Worm (Caenorhabditis elegans) whole organism, L3 larva: ENCODE data around the gene H04D03.2.

Experiments
- R02D3.7 ChIP-seq: fragments of 150-350 bp; optimal IDR thresholded peaks from 2 replicates; lab custom pipeline; 2014; ENCODE audit warnings: missing biosample characterization, missing genetic modification characterization
- aly-2 ChIP-seq: fragments of 150-350 bp; optimal IDR thresholded peaks from 2 replicates; lab custom pipeline; 2014; ENCODE audit warnings: missing biosample characterization, missing genetic modification characterization
- ama-1 ChIP-seq: fragments of 150-350 bp; optimal IDR thresholded peaks from 2 replicates; lab custom pipeline; 2018
- ceh-16 ChIP-seq: sonication (generic microtip); optimal IDR thresholded peaks from 2 replicates; lab custom pipeline; 2017; ENCODE audit warnings: missing biosample characterization, missing genetic modification characterization
- ceh-28 ChIP-seq: fragments of 150-350 bp; optimal IDR thresholded peaks from 2 replicates; lab custom pipeline; 2014; ENCODE audit warnings: missing biosample characterization, missing genetic modification reagents, missing genetic modification characterization
- ceh-9 ChIP-seq: sonication (generic microtip); optimal IDR thresholded peaks from 2 replicates; lab custom pipeline; 2018; ENCODE audit warnings: missing biosample characterization, missing genetic modification characterization
- daf-12 ChIP-seq: fragments of 150-350 bp; optimal IDR thresholded peaks from 2 replicates; lab custom pipeline; 2014; ENCODE audit warnings: missing biosample characterization, missing genetic modification reagents, missing genetic modification characterization
- egl-27 ChIP-seq: sonication (generic microtip); optimal IDR thresholded peaks from 4 replicates; lab custom pipeline; 2017; ENCODE audit warnings: missing biosample characterization, missing genetic modification reagents, missing genetic modification characterization
- egl-5 ChIP-seq: fragments of 150-350 bp; optimal IDR thresholded peaks from 2 replicates; lab custom pipeline; 2017; ENCODE audit warnings: missing biosample characterization, missing genetic modification reagents, missing genetic modification characterization, inconsistent platforms
- elt-2 ChIP-seq: sonication (generic microtip); optimal IDR thresholded peaks from 2 replicates; lab custom pipeline; 2016; ENCODE audit warnings: missing genetic modification reagents, mild to moderate bottlenecking, missing genetic modification characterization, missing compliant biosample characterization
- elt-3 ChIP-seq, 3 experiments: fragments of 150-350 bp in 1 of 3; sonication (generic microtip) in 2 of 3; optimal IDR thresholded peaks; 2 replicates in 2 of 3; 4 replicates in 1 of 3; lab custom pipeline; 2014 to 2017; ENCODE audit warnings: missing biosample characterization in 3 of 3, missing genetic modification characterization in 3 of 3
- eor-1 ChIP-seq, 2 experiments: fragments of 150-350 bp; optimal IDR thresholded peaks; 2 replicates each; lab custom pipeline; 2014 to 2018; ENCODE audit warnings: missing biosample characterization in 2 of 2, missing genetic modification characterization in 2 of 2
- fkh-10 ChIP-seq: sonication (generic microtip); optimal IDR thresholded peaks from 2 replicates; lab custom pipeline; 2017; ENCODE audit warnings: missing biosample characterization, missing genetic modification reagents, missing genetic modification characterization
- fos-1 ChIP-seq: fragments of 150-350 bp; optimal IDR thresholded peaks from 2 replicates; lab custom pipeline; 2014; ENCODE audit warnings: missing biosample characterization, missing genetic modification characterization
- hmg-11 ChIP-seq: sonication (generic microtip); optimal IDR thresholded peaks from 2 replicates; lab custom pipeline; 2016; ENCODE audit warnings: missing genetic modification characterization, missing compliant biosample characterization
- jun-1 ChIP-seq: fragments of 150-350 bp; optimal IDR thresholded peaks from 2 replicates; lab custom pipeline; 2014; ENCODE audit warnings: missing biosample characterization, missing genetic modification reagents, missing genetic modification characterization
- lin-15B ChIP-seq: fragments of 150-350 bp; optimal IDR thresholded peaks from 2 replicates; lab custom pipeline; 2014; ENCODE audit warnings: missing biosample characterization, missing genetic modification characterization
- lin-39 ChIP-seq: fragments of 150-350 bp; optimal IDR thresholded peaks from 2 replicates; lab custom pipeline; 2018; ENCODE audit warnings: missing biosample characterization, missing genetic modification reagents, missing genetic modification characterization
- lsy-12 ChIP-seq: sonication (generic microtip); optimal IDR thresholded peaks from 2 replicates; lab custom pipeline; 2016; ENCODE audit warnings: mild to moderate bottlenecking, missing genetic modification characterization, missing compliant biosample characterization
- nfya-1 ChIP-seq: sonication (generic microtip); optimal IDR thresholded peaks from 2 replicates; lab custom pipeline; 2017; ENCODE audit warnings: missing genetic modification characterization, mild to moderate bottlenecking, missing compliant biosample characterization, antibody characterized with exemption, moderate library complexity; ENCODE audit not compliant: insufficient read depth
- nhr-11 ChIP-seq: fragments of 150-350 bp; optimal IDR thresholded peaks from 2 replicates; lab custom pipeline; 2014; ENCODE audit warnings: missing biosample characterization, missing genetic modification characterization
- nhr-12 ChIP-seq: fragments of 150-350 bp; optimal IDR thresholded peaks from 2 replicates; lab custom pipeline; 2014; ENCODE audit warnings: missing biosample characterization, missing genetic modification characterization
- nhr-23 ChIP-seq: fragments of 150-350 bp; optimal IDR thresholded peaks from 2 replicates; lab custom pipeline; 2014; ENCODE audit warnings: missing biosample characterization, missing genetic modification reagents, missing genetic modification characterization
- nhr-237 ChIP-seq: fragments of 150-350 bp; optimal IDR thresholded peaks from 2 replicates; lab custom pipeline; 2014; ENCODE audit warnings: missing biosample characterization, missing genetic modification characterization
- nhr-25 ChIP-seq: sonication (generic microtip); optimal IDR thresholded peaks from 2 replicates; lab custom pipeline; 2017; ENCODE audit warnings: missing biosample characterization, missing genetic modification characterization
- nhr-28 ChIP-seq: fragments of 150-350 bp; optimal IDR thresholded peaks from 2 replicates; lab custom pipeline; 2014; ENCODE audit warnings: missing biosample characterization, missing genetic modification characterization
- nhr-76 ChIP-seq: fragments of 150-350 bp; sonication (generic microtip); optimal IDR thresholded peaks from 5 replicates; lab custom pipeline; 2014; ENCODE audit warnings: missing biosample characterization, missing genetic modification characterization
- pha-4 ChIP-seq: fragments of 150-350 bp; optimal IDR thresholded peaks from 2 replicates; lab custom pipeline; 2014; ENCODE audit warnings: missing biosample characterization, missing genetic modification reagents, missing genetic modification characterization
- pqm-1 ChIP-seq: fragments of 150-350 bp; optimal IDR thresholded peaks from 2 replicates; lab custom pipeline; 2017; ENCODE audit warnings: missing biosample characterization, missing genetic modification characterization, inconsistent platforms
- skn-1 ChIP-seq: fragments of 150-350 bp; optimal IDR thresholded peaks from 2 replicates; lab custom pipeline; 2014; ENCODE audit warnings: missing biosample characterization, missing genetic modification characterization
- tbx-2 ChIP-seq: sonication (generic microtip); optimal IDR thresholded peaks from 2 replicates; lab custom pipeline; 2016; ENCODE audit warnings: mild to moderate bottlenecking, missing genetic modification characterization, missing compliant biosample characterization
- unc-39 ChIP-seq: sonication (generic microtip); optimal IDR thresholded peaks from 4 replicates; lab custom pipeline; 2017; ENCODE audit warnings: missing biosample characterization, missing genetic modification characterization
- unc-62 ChIP-seq: fragments of 150-350 bp; sonication (generic microtip); optimal IDR thresholded peaks from 4 replicates; lab custom pipeline; 2014; ENCODE audit warnings: missing biosample characterization, missing genetic modification reagents, missing genetic modification characterization
- zag-1 ChIP-seq: fragments of 150-350 bp; optimal IDR thresholded peaks from 2 replicates; lab custom pipeline; 2014; ENCODE audit warnings: missing biosample characterization, missing genetic modification characterization
- ztf-4 ChIP-seq: fragments of 150-350 bp; optimal IDR thresholded peaks from 2 replicates; lab custom pipeline; 2014; ENCODE audit warnings: missing biosample characterization, missing genetic modification characterization

Gene H04D03.2

DNA sequence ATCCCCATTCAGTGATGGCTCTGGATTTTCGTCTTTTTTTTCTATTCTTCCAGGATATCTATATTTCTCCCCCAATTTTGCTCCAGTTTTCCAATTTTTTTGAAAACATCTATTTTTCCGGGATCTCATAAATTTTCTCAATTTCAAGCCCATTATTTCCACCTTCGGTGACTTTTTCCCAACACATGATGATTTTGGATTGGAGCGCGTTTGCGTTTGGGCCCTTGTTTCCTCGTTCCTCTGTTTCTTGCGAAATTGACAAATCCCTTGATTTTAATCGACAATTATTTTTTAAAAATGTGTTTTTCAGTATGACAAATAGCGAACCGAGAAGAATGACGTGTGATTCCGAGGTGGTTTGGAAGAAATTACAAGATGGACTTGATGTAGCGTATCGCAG, 28.7 kb upstream of the H04D03.2 start, which contains the start of gene cul-1:
cul-1 (plus strand) TSS at position 311 of the 400 bp plus-strand sequence.
- no peak for TF ChIP-seq R02D3.7 (tag; lab: Kevin White, UChicago)
- TF ChIP-seq nfya-1 (tag; lab: Kevin White, UChicago), result peak; percentile 25
- TF ChIP-seq jun-1 (tag; lab: Kevin White, UChicago), result no peak
- peak; percentile 1 for TF ChIP-seq pha-4
- peak; percentile 23 for TF ChIP-seq lin-15B
- TF ChIP-seq aly-2 (tag; lab: Kevin White, UChicago), result no peak
- peak; percentile 94 for TF ChIP-seq skn-1 (tag; lab: Kevin White, UChicago)
- no peak for TF ChIP-seq nhr-12
- TF ChIP-seq egl-5 (tag; lab: Kevin White, UChicago), result peak; percentile 80

DNA sequence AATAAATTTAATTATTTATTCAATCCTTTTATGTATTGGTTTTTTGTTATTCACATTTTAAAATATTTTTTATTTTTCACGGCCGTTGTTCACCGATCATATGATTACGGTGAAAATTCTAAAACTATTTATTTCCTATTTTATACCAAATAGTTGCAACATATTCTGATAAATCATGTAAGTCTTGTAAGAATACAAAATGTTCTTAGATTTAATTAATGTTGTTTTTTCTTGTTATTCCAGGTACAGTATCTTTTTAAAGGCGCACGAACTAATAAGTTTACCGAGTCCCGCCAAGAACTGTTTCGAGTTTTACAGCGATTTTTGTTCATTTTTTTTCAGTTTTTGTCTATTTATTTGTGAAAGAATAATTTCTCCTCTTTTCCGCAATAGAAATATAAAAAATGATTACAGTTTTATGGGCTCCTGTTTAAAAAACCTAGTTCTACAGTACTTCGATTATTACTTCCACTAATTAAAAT, 27.4 kb upstream of the H04D03.2 start, which contains the start of gene D2045.5:
D2045.5 (minus strand) TSS at position 51 of the 482 bp plus-strand sequence.
- no peak for TF ChIP-seq nfya-1 (tag; lab: Kevin White, UChicago)
- no peak for TF ChIP-seq zag-1 (tag; lab: Kevin White, UChicago)
- TF ChIP-seq nhr-11 (tag; lab: Kevin White, UChicago), result no peak
- TF ChIP-seq nhr-237, result no peak
- no peak for TF ChIP-seq ceh-16 (tag; lab: Kevin White, UChicago)
- no peak for TF ChIP-seq pha-4
- TF ChIP-seq hmg-11 (tag; lab: Kevin White, UChicago), result no peak
- no peak for TF ChIP-seq fos-1
- TF ChIP-seq egl-5 (tag; lab: Kevin White, UChicago), result no peak
- TF ChIP-seq nhr-12, result no peak
- no peak for TF ChIP-seq nhr-25 (tag; lab: Kevin White, UChicago)
- no peak for TF ChIP-seq nhr-76

DNA sequence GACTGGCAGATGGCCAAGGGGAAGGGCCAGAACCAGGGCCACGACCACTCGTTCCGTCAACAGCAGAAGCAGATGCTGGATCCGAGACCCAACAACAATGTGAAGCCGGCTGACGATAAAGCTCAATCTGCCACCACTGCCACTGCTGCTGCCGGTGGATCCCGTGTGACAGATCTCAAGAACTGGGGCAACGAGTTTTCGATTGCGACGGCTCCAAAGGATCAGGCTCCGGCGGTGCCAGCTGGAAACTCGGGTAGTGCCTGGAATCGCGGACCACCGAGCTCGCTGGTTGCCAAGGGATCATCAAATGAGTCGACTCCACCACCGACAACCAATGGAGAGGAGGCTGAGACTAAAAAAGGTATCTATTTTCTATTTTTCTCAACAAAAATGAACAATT, 22.2 kb upstream of the H04D03.2 start:
- TF ChIP-seq zag-1 (tag; lab: Kevin White, UChicago) (no peak), nhr-28 (tag; lab: Kevin White, UChicago) (no peak), pqm-1 (tag; lab: Kevin White, UChicago) (no peak), lsy-12 (tag; lab: Kevin White, UChicago) (no peak), tbx-2 (tag; lab: Kevin White, UChicago) (no peak), unc-62 (no peak), fos-1 (no peak), unc-39 (tag; lab: Kevin White, UChicago) (no peak), nhr-11 (tag; lab: Kevin White, UChicago) (no peak), R02D3.7 (tag; lab: Kevin White, UChicago) (no peak), ceh-9 (tag; lab: Kevin White, UChicago) (no peak), elt-3 (tag; optimal IDR thresholded peaks at IDR 0.05; lab: Kevin White, UChicago) (no peak), daf-12 (no peak), pha-4 (no peak), eor-1 (tag; optimal IDR thresholded peaks at IDR 0.05; lab: Kevin White, UChicago) (no peak), fkh-10 (GFP tag; lab: Kevin White, UChicago) (no peak), ztf-4 (tag; lab: Kevin White, UChicago) (no peak), egl-27 (tag; lab: Kevin White, UChicago) (no peak), nhr-23 (no peak)

DNA sequence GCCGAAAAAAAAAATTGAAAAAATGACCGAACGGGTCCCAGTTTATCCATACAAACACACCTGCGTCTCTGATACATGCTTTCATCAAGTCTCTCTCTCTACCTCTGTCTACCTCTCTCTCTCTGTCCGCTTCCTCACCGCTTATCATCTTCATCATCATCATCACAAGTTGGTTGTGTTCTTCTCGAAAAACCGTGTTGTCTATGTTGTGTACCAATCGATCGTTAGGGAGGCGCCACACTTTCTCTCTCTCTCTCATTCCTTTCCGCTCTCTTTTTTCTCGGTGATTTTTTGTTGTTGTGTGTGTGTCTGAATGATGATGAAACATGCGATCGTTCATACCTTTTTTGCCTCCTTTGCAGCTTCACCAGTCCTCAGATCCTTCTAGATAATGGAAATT, 21.4 kb upstream of the H04D03.2 start:
- TF ChIP-seq nhr-23 (peak; percentile 67), pqm-1 (tag; lab: Kevin White, UChicago) (peak; percentile 69), ceh-28 (tag; lab: Kevin White, UChicago) (peak; percentile 84), nhr-76 (no peak), ama-1 (lab: Kevin White, UChicago) (peak; percentile 36), daf-12 (no peak), lin-39 (no peak), pha-4 (peak; percentile 70), nfya-1 (tag; lab: Kevin White, UChicago) (peak; percentile 32), elt-2 (tag; lab: Kevin White, UChicago) (peak; percentile 32), nhr-25 (tag; lab: Kevin White, UChicago) (peak; percentile 70), jun-1 (tag; lab: Kevin White, UChicago) (peak; percentile 18), skn-1 (tag; lab: Kevin White, UChicago) (peak; percentile 44)
